Worm (Caenorhabditis elegans): ENCODE data around the gene lgc-49.

DNA sequence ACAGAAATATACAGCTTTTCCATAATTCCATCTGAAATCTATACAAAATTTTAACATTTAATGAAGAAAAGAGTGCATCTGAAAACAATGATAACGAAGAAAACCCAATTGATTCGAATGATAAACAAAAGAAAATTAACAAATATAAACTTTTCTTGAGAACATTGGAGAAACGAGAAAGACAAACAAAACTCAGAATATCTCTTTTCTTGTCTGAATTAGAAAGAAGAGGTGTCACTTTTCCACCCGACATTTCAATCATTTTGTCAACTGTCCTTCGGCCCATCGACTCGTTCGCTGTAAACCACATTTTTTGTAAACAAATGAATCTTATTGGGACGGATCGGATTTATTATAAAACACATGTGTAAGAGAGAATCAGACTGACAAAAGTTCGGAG is 34.9 kb downstream of the lgc-49 start, which contains the start of gene bgal-1:
- TF ChIP-seq lin-39 (tag; optimal IDR thresholded peaks at IDR 0.05) = no peak
- no peak for TF ChIP-seq C16A3.4 (tag; optimal IDR thresholded peaks at IDR 0.05)
- TF ChIP-seq nhr-90 (tag; optimal IDR thresholded peaks at IDR 0.05; ENCODE audit: poor library complexity) = peak; percentile 15
- TF ChIP-seq elt-2 (tag; optimal IDR thresholded peaks at IDR 0.05) = no peak
- no peak for TF ChIP-seq snpc-4 (tag; optimal IDR thresholded peaks at IDR 0.05)

Data from whole organism, L1 larva.